Worm (Caenorhabditis elegans): Measurements from ENCODE around the gene C18A3.7.

ce11 chrII:5696218-5696617, 34.0 kb downstream of the C18A3.7 start:
- TF ChIP-seq fkh-10 (GFP tag; optimal IDR thresholded peaks at IDR 0.05): no peak
- no peak for TF ChIP-seq ztf-11 (tag; optimal IDR thresholded peaks at IDR 0.05)
- TF ChIP-seq ama-1 (optimal IDR thresholded peaks at IDR 0.05): no peak
- no peak for TF ChIP-seq zag-1 (tag; optimal IDR thresholded peaks at IDR 0.05)
- no peak for TF ChIP-seq nhr-76 (tag; optimal IDR thresholded peaks at IDR 0.05)
- no peak for TF ChIP-seq aly-2 (tag; optimal IDR thresholded peaks at IDR 0.05)
- no peak for TF ChIP-seq elt-2 (tag; optimal IDR thresholded peaks at IDR 0.05)
- TF ChIP-seq lir-3 (tag; optimal IDR thresholded peaks at IDR 0.05; ENCODE audit: poor library complexity): no peak
- TF ChIP-seq elt-3 (tag; optimal IDR thresholded peaks at IDR 0.05): no peak
- no peak for TF ChIP-seq nhr-12 (tag; optimal IDR thresholded peaks at IDR 0.05)
- no peak for TF ChIP-seq ceh-63 (GFP tag; optimal IDR thresholded peaks at IDR 0.05)
- no peak for TF ChIP-seq Y116A8C.19 (tag; optimal IDR thresholded peaks at IDR 0.05; ENCODE audit: borderline replicate concordance)
